Fruit fly (Drosophila melanogaster) Kc167 (cell line): Measurements from ENCODE around the gene CG10068.

ENCODE experiments used
- Myc ChIP-seq: fragments of >200 bp; optimal IDR thresholded peaks from 2 replicates; lab custom pipeline; 2017; ENCODE audit warnings: missing external identifiers
- insv ChIP-seq: fragments of >200 bp; optimal IDR thresholded peaks from 3 replicates; lab custom pipeline; 2018; ENCODE audit warnings: missing external identifiers
- ttk ChIP-seq: sonication (Bioruptor generic); optimal IDR thresholded peaks from 2 replicates; lab custom pipeline; 2017; ENCODE audit warnings: missing external identifiers

DNA sequence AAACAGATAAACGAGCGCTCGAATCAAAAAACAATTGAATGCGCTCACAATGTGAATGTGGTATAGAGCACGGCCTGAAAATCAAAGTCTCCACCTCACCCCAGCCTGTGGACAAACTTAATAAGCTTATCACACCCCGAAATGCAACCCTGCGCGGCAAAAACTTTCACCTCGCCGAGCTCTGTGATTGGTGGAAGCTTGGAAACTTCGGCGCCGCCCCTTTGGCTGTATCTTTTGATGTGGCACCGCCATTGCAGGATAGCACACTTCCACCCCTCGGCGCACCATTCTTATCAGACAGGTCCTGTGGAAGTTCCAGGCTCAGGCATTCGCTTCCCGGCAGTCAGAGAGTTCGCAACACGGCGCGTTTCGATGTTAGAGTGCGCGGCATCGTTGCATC, 8.1 kb upstream of the CG10068 start, which contains the start of gene Fer1:
- TF ChIP-seq insv (lab: Kevin White, UChicago) (no peak), ttk (lab: Kevin White, UChicago) (no peak), Myc (lab: Kevin White, UChicago) (no peak)
